Fruit fly (Drosophila melanogaster): ENCODE measurements around the gene La.

DNA sequence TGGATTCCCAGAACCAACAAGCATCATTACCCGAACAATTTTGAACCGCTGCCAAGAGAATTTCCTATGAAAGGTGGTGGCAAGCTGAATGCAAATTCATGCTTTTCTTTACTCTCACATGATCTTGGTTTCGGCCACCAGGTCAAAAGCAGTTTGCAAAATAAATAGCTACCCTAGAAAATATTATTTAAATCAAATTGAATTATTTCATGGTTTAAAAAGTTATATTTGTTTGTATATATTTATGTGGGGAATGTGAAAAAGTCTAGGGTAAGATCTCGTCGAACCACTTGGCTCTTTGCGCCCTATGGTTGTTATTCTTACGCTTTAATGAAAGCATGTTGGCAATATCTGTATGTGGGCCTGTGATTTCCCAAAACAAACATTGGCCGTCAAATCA, 1.9 kb upstream of the La start:
- TF ChIP-seq dmrt93B (GFP tag; optimal IDR thresholded peaks at IDR 0.05) = no peak
- TF ChIP-seq h (GFP tag; optimal IDR thresholded peaks at IDR 0.05) = no peak
- TF ChIP-seq Dfd (GFP tag; optimal IDR thresholded peaks at IDR 0.05) = no peak
- no peak for TF ChIP-seq Dif (GFP tag; optimal IDR thresholded peaks at IDR 0.05; ENCODE audit: partially characterized antibody)
- no peak for TF ChIP-seq rgr (GFP tag; optimal IDR thresholded peaks at IDR 0.05)
